Worm (Caenorhabditis elegans): ENCODE data around the gene gyg-2.

gyg-2 gene

ce11 chrV:16739100-16739499 is 7.0 kb downstream of the gyg-2 start, which contains the start of the genes clec-29 and clec-39:
TSS of gene clec-29 (minus strand) at chrV:16739200.
TSS of gene clec-39 (plus strand) at chrV:16739268.
- no peak for TF ChIP-seq F13C5.2 (tag; optimal IDR thresholded peaks at IDR 0.05)
- no peak for TF ChIP-seq hmbx-1 (tag; optimal IDR thresholded peaks at IDR 0.05)
- no peak for TF ChIP-seq hnd-1 (tag; optimal IDR thresholded peaks at IDR 0.05)
- TF ChIP-seq aly-1 (tag; optimal IDR thresholded peaks at IDR 0.05): no peak
- TF ChIP-seq pes-1 (GFP tag; IDR thresholded peaks at IDR 0.05): no peak
- no peak for TF ChIP-seq ama-1 (optimal IDR thresholded peaks at IDR 0.05)
- TF ChIP-seq ceh-36 (tag; optimal IDR thresholded peaks at IDR 0.05): no peak
- TF ChIP-seq scrt-1 (GFP tag; IDR thresholded peaks at IDR 0.05): no peak

ce11 chrV:16735518-16735917 is 10.5 kb downstream of the gyg-2 start, which contains the start of the genes clec-38 and clec-34:
TSS of gene clec-38 (minus strand) at chrV:16735618.
TSS of gene clec-34 (plus strand) at chrV:16735765.
- no peak for TF ChIP-seq B0310.2 (tag; optimal IDR thresholded peaks at IDR 0.05)
- no peak for TF ChIP-seq scrt-1 (GFP tag; IDR thresholded peaks at IDR 0.05)
- TF ChIP-seq ceh-13 (GFP tag; optimal IDR thresholded peaks at IDR 0.05): no peak
- TF ChIP-seq pes-1 (GFP tag; IDR thresholded peaks at IDR 0.05): no peak
- no peak for TF ChIP-seq aly-1 (tag; optimal IDR thresholded peaks at IDR 0.05)
- no peak for TF ChIP-seq hnd-1 (tag; optimal IDR thresholded peaks at IDR 0.05)
- TF ChIP-seq ets-7 (tag; optimal IDR thresholded peaks at IDR 0.05): no peak
- TF ChIP-seq tbx-37 (GFP tag; conservative IDR thresholded peaks at IDR 0.05): no peak
- TF ChIP-seq ama-1 (optimal IDR thresholded peaks at IDR 0.05): no peak
- TF ChIP-seq ceh-36 (tag; optimal IDR thresholded peaks at IDR 0.05): no peak
- no peak for TF ChIP-seq F13C5.2 (tag; optimal IDR thresholded peaks at IDR 0.05)
- TF ChIP-seq hmg-4 (GFP tag; optimal IDR thresholded peaks at IDR 0.05): no peak
- no peak for TF ChIP-seq tra-4 (tag; optimal IDR thresholded peaks at IDR 0.05)
- no peak for TF ChIP-seq sea-1 (GFP tag; conservative IDR thresholded peaks at IDR 0.05)
- TF ChIP-seq flt-1 (GFP tag; IDR thresholded peaks at IDR 0.05): no peak
- TF ChIP-seq tbx-11 (GFP tag; IDR thresholded peaks at IDR 0.05): no peak
- no peak for TF ChIP-seq hmbx-1 (tag; optimal IDR thresholded peaks at IDR 0.05)

DNA sequence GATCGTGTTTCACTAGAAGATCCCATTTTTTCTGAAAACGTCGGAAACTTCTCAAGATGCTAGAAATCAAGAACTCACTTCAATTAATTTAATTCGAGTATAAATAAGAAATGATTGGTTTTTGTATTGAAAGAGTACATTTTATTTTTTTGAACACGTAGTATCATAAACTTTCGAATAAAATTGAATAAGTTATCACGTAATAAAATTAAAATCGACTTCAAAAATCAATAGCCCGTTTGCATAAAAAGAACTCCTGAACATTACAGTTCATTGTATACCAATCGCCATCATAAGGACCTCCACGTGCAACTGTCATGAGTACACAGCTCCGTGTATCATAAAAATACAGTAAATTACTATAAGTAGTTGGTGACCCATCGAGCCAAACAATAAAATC is 12.4 kb downstream of the gyg-2 start, which contains the start of gene T25E12.16:
T25E12.16 (minus strand) TSS at position 101 of the 400 bp plus-strand sequence.
- TF ChIP-seq ceh-13 (GFP tag; optimal IDR thresholded peaks at IDR 0.05) (no peak), tra-4 (tag; optimal IDR thresholded peaks at IDR 0.05) (no peak), sea-1 (GFP tag; conservative IDR thresholded peaks at IDR 0.05) (no peak), F13C5.2 (tag; optimal IDR thresholded peaks at IDR 0.05) (no peak)

ce11 chrV:16731600-16731999 is 14.5 kb downstream of the gyg-2 start, which contains the start of gene srz-100:
TSS of gene srz-100 (plus strand) at chrV:16731900.
- TF ChIP-seq ama-1 (optimal IDR thresholded peaks at IDR 0.05): no peak
- no peak for TF ChIP-seq B0310.2 (tag; optimal IDR thresholded peaks at IDR 0.05)
- TF ChIP-seq ceh-13 (GFP tag; optimal IDR thresholded peaks at IDR 0.05): no peak
- no peak for TF ChIP-seq ets-7 (tag; optimal IDR thresholded peaks at IDR 0.05)
- no peak for TF ChIP-seq tbx-11 (GFP tag; IDR thresholded peaks at IDR 0.05)
- no peak for TF ChIP-seq sea-1 (GFP tag; conservative IDR thresholded peaks at IDR 0.05)
- no peak for TF ChIP-seq tbx-37 (GFP tag; conservative IDR thresholded peaks at IDR 0.05)
- TF ChIP-seq aly-1 (tag; optimal IDR thresholded peaks at IDR 0.05): no peak
- no peak for TF ChIP-seq hmbx-1 (tag; optimal IDR thresholded peaks at IDR 0.05)
- no peak for TF ChIP-seq hnd-1 (tag; optimal IDR thresholded peaks at IDR 0.05)
- no peak for TF ChIP-seq hmg-4 (GFP tag; optimal IDR thresholded peaks at IDR 0.05)
- TF ChIP-seq pes-1 (GFP tag; IDR thresholded peaks at IDR 0.05): no peak
- TF ChIP-seq F13C5.2 (tag; optimal IDR thresholded peaks at IDR 0.05): no peak
- TF ChIP-seq tra-4 (tag; optimal IDR thresholded peaks at IDR 0.05): no peak

DNA sequence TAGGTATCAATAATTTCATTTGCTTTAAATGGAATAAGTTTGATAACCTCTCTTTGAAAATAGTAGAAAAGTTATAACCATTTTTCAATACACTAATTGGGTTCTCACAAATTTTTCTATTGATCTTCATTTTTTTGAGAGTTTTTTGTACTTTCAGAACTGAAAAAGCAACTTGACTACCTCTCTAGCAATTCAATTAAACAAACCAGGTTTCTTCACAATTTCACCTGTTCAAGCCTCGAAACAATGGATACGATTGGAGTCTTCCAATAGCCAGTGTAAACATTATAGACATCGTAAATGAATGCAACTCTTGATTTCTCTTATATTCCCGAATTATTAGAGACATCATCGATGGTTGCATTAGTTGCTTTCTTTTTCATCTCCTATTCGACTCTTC is 16.1 kb downstream of the gyg-2 start, which contains the start of gene srz-99:
srz-99 (plus strand) TSS at position 301 of the 400 bp plus-strand sequence.
- no peak for TF ChIP-seq hmbx-1 (tag; optimal IDR thresholded peaks at IDR 0.05)
- no peak for TF ChIP-seq F13C5.2 (tag; optimal IDR thresholded peaks at IDR 0.05)
- no peak for TF ChIP-seq sea-1 (GFP tag; conservative IDR thresholded peaks at IDR 0.05)
- TF ChIP-seq pes-1 (GFP tag; IDR thresholded peaks at IDR 0.05): no peak
- no peak for TF ChIP-seq hnd-1 (tag; optimal IDR thresholded peaks at IDR 0.05)
- no peak for TF ChIP-seq aly-1 (tag; optimal IDR thresholded peaks at IDR 0.05)
- no peak for TF ChIP-seq hmg-4 (GFP tag; optimal IDR thresholded peaks at IDR 0.05)
- no peak for TF ChIP-seq tra-4 (tag; optimal IDR thresholded peaks at IDR 0.05)

ce11 chrV:16728431-16728830 is 17.6 kb downstream of the gyg-2 start, which contains the start of gene fbxa-127:
TSS of gene fbxa-127 (plus strand) at chrV:16728731.
- no peak for TF ChIP-seq scrt-1 (GFP tag; IDR thresholded peaks at IDR 0.05)
- TF ChIP-seq pes-1 (GFP tag; IDR thresholded peaks at IDR 0.05): no peak
- no peak for TF ChIP-seq sea-1 (GFP tag; conservative IDR thresholded peaks at IDR 0.05)

ce11 chrV:16726915-16727314 is 19.1 kb downstream of the gyg-2 start, which contains the start of gene T25E12.14:
TSS of gene T25E12.14 (plus strand) at chrV:16727215.
- TF ChIP-seq scrt-1 (GFP tag; IDR thresholded peaks at IDR 0.05): no peak
- no peak for TF ChIP-seq hnd-1 (tag; optimal IDR thresholded peaks at IDR 0.05)
- TF ChIP-seq sea-1 (GFP tag; conservative IDR thresholded peaks at IDR 0.05): no peak
- no peak for TF ChIP-seq ama-1 (optimal IDR thresholded peaks at IDR 0.05)
- TF ChIP-seq ets-7 (tag; optimal IDR thresholded peaks at IDR 0.05): no peak

DNA sequence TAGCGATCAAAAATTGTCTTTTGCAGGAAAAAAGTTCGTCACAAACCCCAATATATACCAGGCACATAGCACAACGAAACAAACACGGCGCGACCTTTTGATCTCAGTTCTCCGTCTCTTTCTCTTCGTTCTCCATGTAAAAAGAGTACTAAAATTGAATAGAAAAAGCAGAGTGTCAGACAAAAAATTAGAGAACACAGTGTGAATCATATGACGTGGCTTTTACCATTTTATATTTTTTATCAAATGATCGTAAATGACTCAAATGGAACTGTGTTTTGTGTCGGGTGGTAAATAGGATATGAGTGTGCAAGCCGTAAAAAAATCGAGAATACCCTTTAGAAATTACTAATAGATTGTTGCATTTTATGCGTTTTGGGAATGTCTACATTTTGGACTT is 20.1 kb downstream of the gyg-2 start:
- TF ChIP-seq sea-1 (GFP tag; conservative IDR thresholded peaks at IDR 0.05) (no peak), ceh-13 (GFP tag; optimal IDR thresholded peaks at IDR 0.05) (no peak), hmg-4 (GFP tag; optimal IDR thresholded peaks at IDR 0.05) (no peak), aly-1 (tag; optimal IDR thresholded peaks at IDR 0.05) (no peak), F13C5.2 (tag; optimal IDR thresholded peaks at IDR 0.05) (no peak), B0310.2 (tag; optimal IDR thresholded peaks at IDR 0.05) (no peak), tbx-11 (GFP tag; IDR thresholded peaks at IDR 0.05) (no peak)

All from whole organism, early embryonic.